Fruit fly (Drosophila melanogaster): ENCODE results near the gene CCT7.

CCT7 gene

dm6 chr3R:8785451-8785850 is 15.9 kb upstream of the CCT7 start:
- TF ChIP-seq CG6163 (GFP tag; IDR thresholded peaks at IDR 0.05) (0 out of 3 replicates have a peak, but pooled peaks have one; percentile 18), CG11902 (GFP tag; optimal IDR thresholded peaks at IDR 0.05) (no peak)

- TF ChIP-seq net (GFP tag; optimal IDR thresholded peaks at IDR 0.05) (no peak), spab (GFP tag; optimal IDR thresholded peaks at IDR 0.05) (peak; percentile 37), Eip78C (GFP tag) (peak; percentile 96), achi (GFP tag; optimal IDR thresholded peaks at IDR 0.05) (no peak), Lpt (GFP tag; optimal IDR thresholded peaks at IDR 0.05) (peak; percentile 19), CG1621 (tag; optimal IDR thresholded peaks at IDR 0.05) (no peak), svp (GFP tag) (peak; percentile 69), ss (GFP tag; optimal IDR thresholded peaks at IDR 0.05) (peak in 1 of 2 experiments; percentile 36), dsx (GFP tag; optimal IDR thresholded peaks at IDR 0.05; ENCODE audit: poor library complexity, severe bottlenecking) (peak; percentile 64), topi (GFP tag; optimal IDR thresholded peaks at IDR 0.05) (peak; percentile 64), CG6854 (GFP tag; optimal IDR thresholded peaks at IDR 0.05) (peak; percentile 28), CG11762 (GFP tag; optimal IDR thresholded peaks at IDR 0.05; ENCODE audit: insufficient read depth) (no peak), CG9139 (GFP tag; optimal IDR thresholded peaks at IDR 0.05) (peak; percentile 10)
These were observed 13.7 kb upstream of the CCT7 start for dm6 chr3R:8787538-8788282.

dm6 chr3R:8788722-8789400 is 12.5 kb upstream of the CCT7 start:
- TF ChIP-seq achi (GFP tag; optimal IDR thresholded peaks at IDR 0.05) = peak; percentile 82
- TF ChIP-seq CG10669 (GFP tag; optimal IDR thresholded peaks at IDR 0.05) = peak; percentile 78
- TF ChIP-seq CG8319 (GFP tag; optimal IDR thresholded peaks at IDR 0.05) = peak; percentile 56
- peak; percentile 82 for TF ChIP-seq OdsH (GFP tag; optimal IDR thresholded peaks at IDR 0.05)
- peak; percentile 74 for TF ChIP-seq CG11762 (GFP tag; optimal IDR thresholded peaks at IDR 0.05; ENCODE audit: insufficient read depth)
- peak; percentile 69 for TF ChIP-seq CG1621 (tag; optimal IDR thresholded peaks at IDR 0.05)
- peak; percentile 65 for TF ChIP-seq CG7368 (GFP tag; optimal IDR thresholded peaks at IDR 0.05)
- TF ChIP-seq Ets96B (tag; optimal IDR thresholded peaks at IDR 0.05) = peak; percentile 84
- TF ChIP-seq topi (GFP tag; optimal IDR thresholded peaks at IDR 0.05) = peak; percentile 70
- peak; percentile 57 for TF ChIP-seq Sox102F (GFP tag; optimal IDR thresholded peaks at IDR 0.05)
- TF ChIP-seq spab (GFP tag; optimal IDR thresholded peaks at IDR 0.05) = peak; percentile 66
- TF ChIP-seq cyc (GFP tag; optimal IDR thresholded peaks at IDR 0.05) = peak; percentile 43
- peak; percentile 79 for TF ChIP-seq svp (GFP tag)
- TF ChIP-seq CG34406 (GFP tag; optimal IDR thresholded peaks at IDR 0.05) = peak; percentile 70
- no peak for TF ChIP-seq CG6854 (GFP tag; optimal IDR thresholded peaks at IDR 0.05)
- peak; percentile 65 for TF ChIP-seq esn (GFP tag; optimal IDR thresholded peaks at IDR 0.05)
- TF ChIP-seq Hr39 (GFP tag; optimal IDR thresholded peaks at IDR 0.05) = peak; percentile 52
- peak; percentile 73 for TF ChIP-seq Lpt (GFP tag; optimal IDR thresholded peaks at IDR 0.05)
- TF ChIP-seq CG31627 (GFP tag; optimal IDR thresholded peaks at IDR 0.05) = peak; percentile 36
- TF ChIP-seq Met (GFP tag; optimal IDR thresholded peaks at IDR 0.05) = peak; percentile 50
- TF ChIP-seq CG3919 (GFP tag; optimal IDR thresholded peaks at IDR 0.05) = peak; percentile 85
- peak; percentile 60 for TF ChIP-seq lz (GFP tag; optimal IDR thresholded peaks at IDR 0.05)
- TF ChIP-seq Blimp-1 (GFP tag; optimal IDR thresholded peaks at IDR 0.05) = peak; percentile 28
- TF ChIP-seq CG11902 (GFP tag; optimal IDR thresholded peaks at IDR 0.05) = peak; percentile 56
- peak; percentile 87 for TF ChIP-seq CG32006 (GFP tag; optimal IDR thresholded peaks at IDR 0.05)
- peak; percentile 55 for TF ChIP-seq Smox (GFP tag; optimal IDR thresholded peaks at IDR 0.05)
- TF ChIP-seq Gug (GFP tag; IDR thresholded peaks at IDR 0.05) = peak; percentile 84
- peak; percentile 92 for TF ChIP-seq CG8119 (GFP tag; IDR thresholded peaks at IDR 0.05)
- peak; percentile 70 for TF ChIP-seq CG4318 (GFP tag; optimal IDR thresholded peaks at IDR 0.05)
- peak; percentile 97 for TF ChIP-seq eg (GFP tag; IDR thresholded peaks at IDR 0.05)
- TF ChIP-seq ss (GFP tag; optimal IDR thresholded peaks at IDR 0.05) = peak; percentile 31 to 43
- TF ChIP-seq CG16779 (tag; optimal IDR thresholded peaks at IDR 0.05) = peak; percentile 73
- TF ChIP-seq Ets21C (GFP tag; optimal IDR thresholded peaks at IDR 0.05) = peak; percentile 31
- TF ChIP-seq CG6276 (GFP tag; optimal IDR thresholded peaks at IDR 0.05) = peak; percentile 86
- no peak for TF ChIP-seq fkh (GFP tag; optimal IDR thresholded peaks at IDR 0.05)
- peak; percentile 54 for TF ChIP-seq CG8632 (GFP tag; optimal IDR thresholded peaks at IDR 0.05)
- TF ChIP-seq Hr38 (GFP tag; optimal IDR thresholded peaks at IDR 0.05) = no peak
- peak; percentile 74 for TF ChIP-seq CG6792 (GFP tag; optimal IDR thresholded peaks at IDR 0.05)
- TF ChIP-seq Sox15 (GFP tag; optimal IDR thresholded peaks at IDR 0.05) = peak; percentile 51
